Fruit fly (Drosophila melanogaster) Kc167 (cell line): ENCODE measurements around the gene Dop1R1.

Experiments used
- Myc ChIP-seq: fragments of >200 bp; optimal IDR thresholded peaks from 2 replicates; lab custom pipeline; 2017; ENCODE audit warnings: missing external identifiers
- Sin3A ChIP-seq: fragments of >200 bp; optimal IDR thresholded peaks from 2 replicates; lab custom pipeline; 2018; ENCODE audit warnings: missing external identifiers
- insv ChIP-seq: fragments of >200 bp; optimal IDR thresholded peaks from 3 replicates; lab custom pipeline; 2018; ENCODE audit warnings: missing external identifiers
- ttk ChIP-seq: sonication (Bioruptor generic); optimal IDR thresholded peaks from 2 replicates; lab custom pipeline; 2017; ENCODE audit warnings: missing external identifiers

DNA sequence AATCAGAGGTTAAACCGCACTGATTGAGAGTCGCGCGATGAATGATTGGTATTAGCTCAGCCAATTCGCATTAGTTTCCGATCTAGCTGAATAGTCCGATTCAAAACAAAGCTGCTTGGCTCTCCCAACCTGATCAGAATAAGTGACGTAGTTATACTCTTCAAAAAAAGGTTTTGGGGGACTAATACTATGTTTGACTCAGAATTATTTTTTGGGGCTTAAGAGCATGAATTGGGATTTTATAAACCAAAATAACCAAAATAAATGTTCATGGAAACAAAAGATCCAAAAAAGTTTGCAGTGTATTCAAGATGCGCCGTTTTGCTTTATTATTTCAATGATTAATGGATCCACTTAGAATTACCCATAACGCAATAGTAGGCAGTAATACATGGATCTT, 3.2 kb upstream of the Dop1R1 start, which contains the start of gene CG9649:
- TF ChIP-seq Sin3A = no peak
- TF ChIP-seq insv (lab: Kevin White, UChicago) = no peak
- no peak for TF ChIP-seq Myc
- no peak for TF ChIP-seq ttk (lab: Kevin White, UChicago)
